Fruit fly (Drosophila melanogaster): ENCODE data around the gene Ets96B.
A peak's percentile ranks its signal among the peaks of the same experiment; 100 is the strongest.

Ets96B gene

dm6 chr3R:24753561-24754027, 34.3 kb upstream of the Ets96B start, which contains the start of gene asp (continued):
- TF ChIP-seq Hr51 (GFP tag; optimal IDR thresholded peaks at IDR 0.05) = no peak
- TF ChIP-seq CG15696 (tag; optimal IDR thresholded peaks at IDR 0.05) = no peak
- TF ChIP-seq Hr3 (GFP tag; optimal IDR thresholded peaks at IDR 0.05) = peak; percentile 30
- no peak for TF ChIP-seq Usf (GFP tag; optimal IDR thresholded peaks at IDR 0.05)
- TF ChIP-seq org-1 (GFP tag; optimal IDR thresholded peaks at IDR 0.05) = no peak
- TF ChIP-seq scrt (GFP tag; optimal IDR thresholded peaks at IDR 0.05) = no peak
- peak; percentile 78; the same call in 2 of the 3 replicates for TF ChIP-seq mld (GFP tag; IDR thresholded peaks at IDR 0.05; ENCODE audit: partially characterized antibody)
- TF ChIP-seq CG9609 (GFP tag; optimal IDR thresholded peaks at IDR 0.05) = no peak
- TF ChIP-seq E2f2 (GFP tag; IDR thresholded peaks at IDR 0.05) = peak; percentile 98
- no peak for TF ChIP-seq H2.0 (GFP tag; IDR thresholded peaks at IDR 0.05)
- peak; percentile 86 for TF ChIP-seq CG34224 (GFP tag; IDR thresholded peaks at IDR 0.05; ENCODE audit: partially characterized antibody)
- no peak for TF ChIP-seq D19A (tag; optimal IDR thresholded peaks at IDR 0.05)
- TF ChIP-seq Dref (GFP tag; IDR thresholded peaks at IDR 0.05) = peak; percentile 93
- TF ChIP-seq Six4 (GFP tag; optimal IDR thresholded peaks at IDR 0.05) = peak; percentile 47
- TF ChIP-seq ranshi (GFP tag; IDR thresholded peaks at IDR 0.05) = no peak
- TF ChIP-seq CG4854 (GFP tag; optimal IDR thresholded peaks at IDR 0.05) = no peak
- no peak for TF ChIP-seq ac (GFP tag; optimal IDR thresholded peaks at IDR 0.05)
- no peak for TF ChIP-seq CG11247 (GFP tag; IDR thresholded peaks at IDR 0.05)
- no peak for TF ChIP-seq CG18011 (GFP tag; optimal IDR thresholded peaks at IDR 0.05)
- TF ChIP-seq cwo (GFP tag; optimal IDR thresholded peaks at IDR 0.05) = no peak
- peak; percentile 35; the same call in 1 of the 2 replicates for TF ChIP-seq slbo (GFP tag; IDR thresholded peaks at IDR 0.05)
- no peak for TF ChIP-seq CG18619 (GFP tag; optimal IDR thresholded peaks at IDR 0.05)
- peak; percentile 21; the same call in 1 of the 3 replicates for TF ChIP-seq tgo (GFP tag; IDR thresholded peaks at IDR 0.05)
- TF ChIP-seq Myb (GFP tag; optimal IDR thresholded peaks at IDR 0.05) = peak; percentile 68
- no peak for TF ChIP-seq dmrt99B (tag; optimal IDR thresholded peaks at IDR 0.05)
- no peak for TF ChIP-seq slp2 (GFP tag; optimal IDR thresholded peaks at IDR 0.05)
- no peak for TF ChIP-seq Elba2 (GFP tag; optimal IDR thresholded peaks at IDR 0.05)
- TF ChIP-seq vnd (GFP tag; IDR thresholded peaks at IDR 0.05; ENCODE audit: partially characterized antibody) = peak; percentile 85
- no peak for TF ChIP-seq CG17361 (GFP tag; IDR thresholded peaks at IDR 0.05)
- TF ChIP-seq CG3995 (GFP tag; optimal IDR thresholded peaks at IDR 0.05) = no peak
- TF ChIP-seq Neu2 (GFP tag; optimal IDR thresholded peaks at IDR 0.05; ENCODE audit: borderline replicate concordance) = no peak
- TF ChIP-seq ro (GFP tag; IDR thresholded peaks at IDR 0.05) = no peak
- peak; percentile 19 for TF ChIP-seq CG9727 (GFP tag; optimal IDR thresholded peaks at IDR 0.05)
- no peak for TF ChIP-seq CG3163 (GFP tag; optimal IDR thresholded peaks at IDR 0.05)
- TF ChIP-seq pum (GFP tag; optimal IDR thresholded peaks at IDR 0.05) = no peak
- TF ChIP-seq CG42726 (GFP tag; IDR thresholded peaks at IDR 0.05; ENCODE audit: partially characterized antibody) = peak; percentile 64; the same call in 1 of the 2 replicates
- peak; percentile 39 for TF ChIP-seq Ets97D (GFP tag; optimal IDR thresholded peaks at IDR 0.05)
- peak; percentile 36 for TF ChIP-seq CG10979 (tag; optimal IDR thresholded peaks at IDR 0.05)
- TF ChIP-seq CG14050 (GFP tag; IDR thresholded peaks at IDR 0.05) = no peak
- no peak for TF ChIP-seq Mes4 (GFP tag; optimal IDR thresholded peaks at IDR 0.05)
- peak; percentile 73 for TF ChIP-seq CG14710 (tag; optimal IDR thresholded peaks at IDR 0.05)
- peak; percentile 84 for TF ChIP-seq hb (GFP tag; IDR thresholded peaks at IDR 0.05; ENCODE audit: partially characterized antibody)
- TF ChIP-seq HLH54F (GFP tag; optimal IDR thresholded peaks at IDR 0.05) = no peak
- no peak for TF ChIP-seq CG9817 (tag; optimal IDR thresholded peaks at IDR 0.05)
- TF ChIP-seq CG14860 (GFP tag; IDR thresholded peaks at IDR 0.05; ENCODE audit: partially characterized antibody) = peak; percentile 94
- TF ChIP-seq Ets65A (GFP tag) = peak; percentile 41
- TF ChIP-seq insv (GFP tag; optimal IDR thresholded peaks at IDR 0.05) = no peak
- TF ChIP-seq Vsx1 (GFP tag; optimal IDR thresholded peaks at IDR 0.05) = no peak
- TF ChIP-seq CG7271 (tag; optimal IDR thresholded peaks at IDR 0.05) = no peak
- no peak for TF ChIP-seq CG16779 (GFP tag; IDR thresholded peaks at IDR 0.05)
